Worm (Caenorhabditis elegans) whole organism, L3 larva: Measurements from ENCODE around the gene srx-42.

Experiments
- R02D3.7 ChIP-seq: fragments of 150-350 bp; optimal IDR thresholded peaks from 2 replicates; lab custom pipeline; 2014; ENCODE audit warnings: missing biosample characterization, missing genetic modification characterization
- ceh-16 ChIP-seq: sonication (generic microtip); optimal IDR thresholded peaks from 2 replicates; lab custom pipeline; 2017; ENCODE audit warnings: missing biosample characterization, missing genetic modification characterization
- ceh-82 ChIP-seq: fragments of 150-350 bp; optimal IDR thresholded peaks from 2 replicates; lab custom pipeline; 2014; ENCODE audit warnings: missing biosample characterization, missing genetic modification characterization
- ceh-9 ChIP-seq: sonication (generic microtip); optimal IDR thresholded peaks from 2 replicates; lab custom pipeline; 2018; ENCODE audit warnings: missing biosample characterization, missing genetic modification characterization
- daf-12 ChIP-seq: fragments of 150-350 bp; optimal IDR thresholded peaks from 2 replicates; lab custom pipeline; 2014; ENCODE audit warnings: missing biosample characterization, missing genetic modification reagents, missing genetic modification characterization
- egl-27 ChIP-seq: sonication (generic microtip); optimal IDR thresholded peaks from 4 replicates; lab custom pipeline; 2017; ENCODE audit warnings: missing biosample characterization, missing genetic modification reagents, missing genetic modification characterization
- egl-5 ChIP-seq: fragments of 150-350 bp; optimal IDR thresholded peaks from 2 replicates; lab custom pipeline; 2017; ENCODE audit warnings: missing biosample characterization, missing genetic modification reagents, missing genetic modification characterization, inconsistent platforms
- elt-2 ChIP-seq: sonication (generic microtip); optimal IDR thresholded peaks from 2 replicates; lab custom pipeline; 2016; ENCODE audit warnings: missing genetic modification reagents, mild to moderate bottlenecking, missing genetic modification characterization, missing compliant biosample characterization
- elt-3 ChIP-seq, 3 experiments: fragments of 150-350 bp in 1 of 3; sonication (generic microtip) in 2 of 3; optimal IDR thresholded peaks; 2 replicates in 2 of 3; 4 replicates in 1 of 3; lab custom pipeline; 2014 to 2017; ENCODE audit warnings: missing biosample characterization in 3 of 3, missing genetic modification characterization in 3 of 3
- fkh-10 ChIP-seq: sonication (generic microtip); optimal IDR thresholded peaks from 2 replicates; lab custom pipeline; 2017; ENCODE audit warnings: missing biosample characterization, missing genetic modification reagents, missing genetic modification characterization
- fos-1 ChIP-seq: fragments of 150-350 bp; optimal IDR thresholded peaks from 2 replicates; lab custom pipeline; 2014; ENCODE audit warnings: missing biosample characterization, missing genetic modification characterization
- hmg-11 ChIP-seq: sonication (generic microtip); optimal IDR thresholded peaks from 2 replicates; lab custom pipeline; 2016; ENCODE audit warnings: missing genetic modification characterization, missing compliant biosample characterization
- jun-1 ChIP-seq: fragments of 150-350 bp; optimal IDR thresholded peaks from 2 replicates; lab custom pipeline; 2014; ENCODE audit warnings: missing biosample characterization, missing genetic modification reagents, missing genetic modification characterization
- lin-15B ChIP-seq: fragments of 150-350 bp; optimal IDR thresholded peaks from 2 replicates; lab custom pipeline; 2014; ENCODE audit warnings: missing biosample characterization, missing genetic modification characterization
- lin-39 ChIP-seq: fragments of 150-350 bp; optimal IDR thresholded peaks from 2 replicates; lab custom pipeline; 2018; ENCODE audit warnings: missing biosample characterization, missing genetic modification reagents, missing genetic modification characterization
- lsy-12 ChIP-seq: sonication (generic microtip); optimal IDR thresholded peaks from 2 replicates; lab custom pipeline; 2016; ENCODE audit warnings: mild to moderate bottlenecking, missing genetic modification characterization, missing compliant biosample characterization
- mdl-1 ChIP-seq: fragments of 150-350 bp; optimal IDR thresholded peaks from 2 replicates; lab custom pipeline; 2014; ENCODE audit warnings: missing biosample characterization, missing genetic modification characterization
- nhr-11 ChIP-seq: fragments of 150-350 bp; optimal IDR thresholded peaks from 2 replicates; lab custom pipeline; 2014; ENCODE audit warnings: missing biosample characterization, missing genetic modification characterization
- nhr-12 ChIP-seq: fragments of 150-350 bp; optimal IDR thresholded peaks from 2 replicates; lab custom pipeline; 2014; ENCODE audit warnings: missing biosample characterization, missing genetic modification characterization
- nhr-23 ChIP-seq: fragments of 150-350 bp; optimal IDR thresholded peaks from 2 replicates; lab custom pipeline; 2014; ENCODE audit warnings: missing biosample characterization, missing genetic modification reagents, missing genetic modification characterization
- nhr-25 ChIP-seq: sonication (generic microtip); optimal IDR thresholded peaks from 2 replicates; lab custom pipeline; 2017; ENCODE audit warnings: missing biosample characterization, missing genetic modification characterization
- nhr-43 ChIP-seq: sonication (generic microtip); optimal IDR thresholded peaks from 2 replicates; lab custom pipeline; 2016; ENCODE audit warnings: mild to moderate bottlenecking, missing genetic modification characterization, missing compliant biosample characterization; ENCODE audit not compliant: poor library complexity, severe bottlenecking
- nhr-67 ChIP-seq: fragments of 150-350 bp; optimal IDR thresholded peaks from 2 replicates; lab custom pipeline; 2014; ENCODE audit warnings: missing biosample characterization, missing genetic modification characterization
- nhr-77 ChIP-seq: fragments of 150-350 bp; optimal IDR thresholded peaks from 2 replicates; lab custom pipeline; 2014; ENCODE audit warnings: missing biosample characterization, missing genetic modification characterization
- pha-4 ChIP-seq: fragments of 150-350 bp; optimal IDR thresholded peaks from 2 replicates; lab custom pipeline; 2014; ENCODE audit warnings: missing biosample characterization, missing genetic modification reagents, missing genetic modification characterization
- pqm-1 ChIP-seq: fragments of 150-350 bp; optimal IDR thresholded peaks from 2 replicates; lab custom pipeline; 2017; ENCODE audit warnings: missing biosample characterization, missing genetic modification characterization, inconsistent platforms
- skn-1 ChIP-seq: fragments of 150-350 bp; optimal IDR thresholded peaks from 2 replicates; lab custom pipeline; 2014; ENCODE audit warnings: missing biosample characterization, missing genetic modification characterization
- snpc-4 ChIP-seq: fragments of 150-350 bp; optimal IDR thresholded peaks from 2 replicates; lab custom pipeline; 2014; ENCODE audit warnings: missing biosample characterization, missing genetic modification characterization
- tbx-2 ChIP-seq: sonication (generic microtip); optimal IDR thresholded peaks from 2 replicates; lab custom pipeline; 2016; ENCODE audit warnings: mild to moderate bottlenecking, missing genetic modification characterization, missing compliant biosample characterization
- unc-39 ChIP-seq: sonication (generic microtip); optimal IDR thresholded peaks from 4 replicates; lab custom pipeline; 2017; ENCODE audit warnings: missing biosample characterization, missing genetic modification characterization
- ztf-4 ChIP-seq: fragments of 150-350 bp; optimal IDR thresholded peaks from 2 replicates; lab custom pipeline; 2014; ENCODE audit warnings: missing biosample characterization, missing genetic modification characterization

srx-42 gene

ce11 chrV:13935423-13935822 lies 14.6 kb downstream of the srx-42 start:
- no peak for TF ChIP-seq fkh-10 (GFP tag; lab: Kevin White, UChicago)
- no peak for TF ChIP-seq ceh-82 (tag; lab: Kevin White, UChicago)
- TF ChIP-seq R02D3.7 (tag; lab: Kevin White, UChicago): no peak
- TF ChIP-seq elt-3 (tag; optimal IDR thresholded peaks at IDR 0.05; lab: Kevin White, UChicago): peak in 1 of 3 experiments; percentile 42

ce11 chrV:13936052-13936451 lies 15.2 kb downstream of the srx-42 start:
- TF ChIP-seq jun-1: no peak
- TF ChIP-seq nhr-25: peak; percentile 16
- TF ChIP-seq nhr-67 (tag; lab: Kevin White, UChicago): no peak
- TF ChIP-seq elt-3 (tag; optimal IDR thresholded peaks at IDR 0.05; lab: Kevin White, UChicago): peak in 1 of 3 experiments; percentile 27
- TF ChIP-seq nhr-23 (tag; lab: Kevin White, UChicago): peak; percentile 29
- peak; percentile 49 for TF ChIP-seq nhr-43 (tag; lab: Kevin White, UChicago)

- TF ChIP-seq nhr-11 (tag; lab: Kevin White, UChicago) (peak; percentile 62), snpc-4 (tag; lab: Kevin White, UChicago) (no peak)
Measured at ce11 chrV:13936850-13937249, 16.0 kb downstream of the srx-42 start, which contains the start of gene srw-145. Gene srw-145 (plus strand): TSS chrV:13937150.

- TF ChIP-seq nhr-23 (tag; lab: Kevin White, UChicago) (no peak), lsy-12 (tag; lab: Kevin White, UChicago) (no peak), tbx-2 (tag; lab: Kevin White, UChicago) (no peak), ceh-82 (tag; lab: Kevin White, UChicago) (no peak), fos-1 (tag; lab: Kevin White, UChicago) (no peak)
- TF ChIP-seq, all 47 proteins: peak for 0
Measured at ce11 chrV:13942082-13942481, 21.3 kb downstream of the srx-42 start, which contains the start of gene dpr-1. Gene dpr-1 (minus strand): TSS chrV:13942182.

- no peak for TF ChIP-seq nhr-23 (tag; lab: Kevin White, UChicago)
- no peak for TF ChIP-seq lin-39 (tag; lab: Kevin White, UChicago)
- TF ChIP-seq elt-3 (tag; optimal IDR thresholded peaks at IDR 0.05; lab: Kevin White, UChicago): no peak
- no peak for TF ChIP-seq fos-1 (tag; lab: Kevin White, UChicago)
- TF ChIP-seq nhr-11 (tag; lab: Kevin White, UChicago): no peak
- no peak for TF ChIP-seq egl-5 (tag; lab: Kevin White, UChicago)
Measured at ce11 chrV:13946385-13947019, 25.7 kb downstream of the srx-42 start, which contains the start of the genes srx-10 and clec-226. Gene srx-10 (minus strand): TSS chrV:13946485. Gene clec-226 (plus strand): TSS chrV:13946969.

- TF ChIP-seq R02D3.7 (tag; lab: Kevin White, UChicago): no peak
- TF ChIP-seq elt-2 (tag; lab: Kevin White, UChicago): peak; percentile 3
- TF ChIP-seq pqm-1 (tag; lab: Kevin White, UChicago): peak; percentile 38
Measured at ce11 chrV:13949010-13949409, 28.2 kb downstream of the srx-42 start, which contains the start of gene R10D12.6. Gene R10D12.6 (plus strand): TSS chrV:13949310.

- no peak for TF ChIP-seq skn-1
Measured at ce11 chrV:13949752-13950151, 28.9 kb downstream of the srx-42 start, which contains the start of gene R10D12.7. Gene R10D12.7 (plus strand): TSS chrV:13950052.

ce11 chrV:13953191-13953590 lies 32.4 kb downstream of the srx-42 start, which contains the start of gene R10D12.8:
Gene R10D12.8 (minus strand): TSS chrV:13953291.
- no peak for TF ChIP-seq lin-15B (tag; lab: Kevin White, UChicago)
- TF ChIP-seq pha-4 (tag; lab: Kevin White, UChicago): peak; percentile 53

ce11 chrV:13954056-13954455 lies 33.2 kb downstream of the srx-42 start, which contains the start of gene swt-6:
Gene swt-6 (plus strand): TSS chrV:13954356.
- TF ChIP-seq ceh-9 (tag; lab: Kevin White, UChicago) (no peak), snpc-4 (tag; lab: Kevin White, UChicago) (no peak), unc-39 (tag; lab: Kevin White, UChicago) (no peak), fos-1 (tag; lab: Kevin White, UChicago) (no peak), nhr-12 (tag; lab: Kevin White, UChicago) (no peak), lin-15B (tag; lab: Kevin White, UChicago) (no peak), mdl-1 (no peak), jun-1 (no peak), nhr-77 (no peak), elt-2 (tag; lab: Kevin White, UChicago) (no peak), egl-27 (tag; lab: Kevin White, UChicago) (no peak), pqm-1 (tag; lab: Kevin White, UChicago) (no peak), hmg-11 (tag; lab: Kevin White, UChicago) (no peak), ceh-16 (tag; lab: Kevin White, UChicago) (no peak), daf-12 (no peak), nhr-43 (tag; lab: Kevin White, UChicago) (no peak), tbx-2 (tag; lab: Kevin White, UChicago) (no peak), elt-3 (tag; optimal IDR thresholded peaks at IDR 0.05; lab: Kevin White, UChicago) (no peak), ztf-4 (no peak)
